Worm (Caenorhabditis elegans): ENCODE measurements around the gene F53A2.9.

F53A2.9 gene

DNA sequence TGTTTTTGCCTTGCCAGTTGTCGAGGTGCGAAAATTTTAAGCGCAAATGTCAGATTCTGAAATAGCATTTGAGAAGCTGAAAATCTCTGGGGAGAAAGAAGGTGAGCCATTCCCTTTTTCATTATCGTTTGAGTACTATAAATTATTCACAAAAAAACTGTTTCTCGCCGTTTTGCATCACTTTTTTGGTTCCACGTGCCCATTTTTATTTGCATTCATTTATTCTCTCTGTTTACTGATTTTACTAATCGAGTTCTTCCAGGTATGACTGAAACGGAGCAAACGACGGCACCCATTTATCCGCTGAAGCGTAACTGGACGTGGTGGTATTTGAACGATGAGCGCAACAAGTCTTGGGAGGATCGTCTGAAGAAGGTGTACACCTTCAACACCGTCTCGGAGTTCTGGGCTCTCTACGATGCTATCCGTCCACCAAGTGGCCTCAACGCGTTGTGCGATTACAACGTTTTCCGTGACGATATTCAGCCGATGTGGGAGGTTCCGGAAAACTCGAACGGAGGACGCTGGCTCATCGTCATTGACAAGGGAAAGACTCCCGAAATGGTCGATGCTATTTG, 15.5 kb downstream of the F53A2.9 start:
- TF ChIP-seq aly-2 (tag; optimal IDR thresholded peaks at IDR 0.05): no peak
- 0 out of 2 replicates have a peak, but pooled peaks have one; percentile 14 for TF ChIP-seq dmd-8 (GFP tag; IDR thresholded peaks at IDR 0.05)
- no peak for TF ChIP-seq hlh-11 (tag; optimal IDR thresholded peaks at IDR 0.05)
- no peak for TF ChIP-seq nhr-237 (tag; optimal IDR thresholded peaks at IDR 0.05)
- no peak for TF ChIP-seq zip-2 (tag; optimal IDR thresholded peaks at IDR 0.05)
- TF ChIP-seq mdl-1 (tag; optimal IDR thresholded peaks at IDR 0.05): no peak
- TF ChIP-seq snpc-1.2 (GFP tag; IDR thresholded peaks at IDR 0.05): peak; percentile 14; the same call in 1 of the 2 replicates
- peak; percentile 61 for TF ChIP-seq aha-1 (tag)
- TF ChIP-seq pha-4 (GFP tag; IDR thresholded peaks at IDR 0.05): no peak
- no peak for TF ChIP-seq pha-4 (tag; optimal IDR thresholded peaks at IDR 0.05)
- TF ChIP-seq set-16 (GFP tag; IDR thresholded peaks at IDR 0.05): 0 out of 2 replicates have a peak, but pooled peaks have one; percentile 4
- TF ChIP-seq Y105C5A.15 (GFP tag; IDR thresholded peaks at IDR 0.05): peak; percentile 67; the same call in 1 of the 2 replicates

DNA sequence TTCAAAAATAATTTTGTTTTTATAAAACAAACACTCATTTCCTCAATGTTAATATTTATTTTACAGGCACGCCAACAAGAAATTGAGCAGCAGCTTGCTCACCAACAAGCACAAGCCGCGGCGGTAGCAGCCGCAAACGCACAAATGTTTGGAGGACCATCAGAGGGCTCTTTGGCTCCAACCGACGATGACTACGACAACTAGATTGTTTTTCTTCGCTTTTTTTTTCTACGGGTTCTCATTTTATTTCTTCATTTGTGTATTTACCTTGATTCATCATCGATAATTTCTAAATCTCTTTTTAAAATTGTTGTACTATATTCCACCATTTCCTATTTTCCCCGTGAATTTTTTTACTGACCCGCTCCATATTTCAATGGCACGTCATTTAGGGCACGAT, 16.0 kb downstream of the F53A2.9 start, which contains the start of gene ife-1:
ife-1 (plus strand) TSS at position 301 of the 400 bp plus-strand sequence.
- TF ChIP-seq F10B5.3 (tag; optimal IDR thresholded peaks at IDR 0.05): no peak
- no peak for TF ChIP-seq F26F4.8 (GFP tag; conservative IDR thresholded peaks at IDR 0.05)
- no peak for TF ChIP-seq duxl-1 (tag; optimal IDR thresholded peaks at IDR 0.05; ENCODE audit: poor library complexity)
- TF ChIP-seq lin-15B (tag; optimal IDR thresholded peaks at IDR 0.05): no peak
- TF ChIP-seq zag-1 (tag; optimal IDR thresholded peaks at IDR 0.05): no peak
- no peak for TF ChIP-seq madf-9 (GFP tag; conservative IDR thresholded peaks at IDR 0.05)
- TF ChIP-seq fkh-10 (GFP tag; optimal IDR thresholded peaks at IDR 0.05): no peak
- TF ChIP-seq nhr-25 (tag; optimal IDR thresholded peaks at IDR 0.05; ENCODE audit: borderline replicate concordance, insufficient read depth): no peak
- no peak for TF ChIP-seq php-3 (GFP tag; IDR thresholded peaks at IDR 0.05)
- TF ChIP-seq lin-29 (GFP tag; IDR thresholded peaks at IDR 0.05): no peak
- TF ChIP-seq daf-16 (GFP tag; optimal IDR thresholded peaks at IDR 0.05): no peak
- TF ChIP-seq daf-16 (tag; optimal IDR thresholded peaks at IDR 0.05): no peak
- TF ChIP-seq nhr-42 (GFP tag; IDR thresholded peaks at IDR 0.05): no peak
- no peak for TF ChIP-seq lin-39 (tag; optimal IDR thresholded peaks at IDR 0.05)
- no peak for TF ChIP-seq Y48G9A.11 (GFP tag; IDR thresholded peaks at IDR 0.05)
- no peak for TF ChIP-seq dmd-6 (GFP tag; IDR thresholded peaks at IDR 0.05)
- TF ChIP-seq F37D6.2 (tag; optimal IDR thresholded peaks at IDR 0.05): no peak
- no peak for TF ChIP-seq mes-2 (tag; optimal IDR thresholded peaks at IDR 0.05; ENCODE audit: poor library complexity, severe bottlenecking)
- no peak for TF ChIP-seq gei-8 (GFP tag; optimal IDR thresholded peaks at IDR 0.05)
- no peak for TF ChIP-seq nhr-28 (tag; optimal IDR thresholded peaks at IDR 0.05)
- TF ChIP-seq pha-4 (GFP tag; IDR thresholded peaks at IDR 0.05): no peak
- TF ChIP-seq pha-4 (tag; optimal IDR thresholded peaks at IDR 0.05): no peak

DNA sequence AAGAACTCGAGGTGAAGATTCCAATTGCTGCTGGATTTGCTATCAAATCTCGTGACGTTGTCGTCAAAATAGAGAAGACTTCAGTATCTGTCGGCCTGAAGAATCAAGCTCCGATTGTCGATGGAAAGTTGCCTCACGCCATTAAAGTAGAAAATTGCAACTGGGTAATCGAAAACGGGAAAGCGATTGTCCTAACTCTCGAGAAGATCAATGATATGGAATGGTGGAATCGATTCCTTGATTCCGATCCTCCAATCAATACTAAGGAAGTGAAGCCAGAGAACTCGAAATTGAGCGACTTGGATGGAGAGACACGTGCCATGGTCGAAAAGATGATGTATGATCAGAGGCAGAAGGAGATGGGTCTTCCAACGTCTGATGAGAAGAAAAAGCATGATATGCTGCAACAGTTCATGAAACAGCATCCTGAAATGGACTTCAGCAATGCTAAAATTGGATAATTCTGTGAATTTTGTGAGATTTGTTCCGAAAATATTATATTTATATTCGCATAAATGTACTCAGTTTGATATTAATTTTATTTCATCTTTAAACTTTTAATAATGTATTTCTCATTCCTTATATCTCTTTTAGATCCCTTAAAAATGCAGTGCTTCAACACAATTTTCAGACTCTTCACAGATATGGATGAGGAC, 16.9 kb downstream of the F53A2.9 start, which contains the start of gene dro-1:
dro-1 (plus strand) TSS at position 606 of the 656 bp plus-strand sequence.
- no peak for TF ChIP-seq daf-19 (GFP tag; conservative IDR thresholded peaks at IDR 0.05)
- TF ChIP-seq nhr-28 (tag; optimal IDR thresholded peaks at IDR 0.05): no peak
- TF ChIP-seq unc-62 (GFP tag; optimal IDR thresholded peaks at IDR 0.05 in 1 of 2): peak in 1 of 2 experiments; percentile 93
- no peak for TF ChIP-seq unc-62 (tag; optimal IDR thresholded peaks at IDR 0.05)

DNA sequence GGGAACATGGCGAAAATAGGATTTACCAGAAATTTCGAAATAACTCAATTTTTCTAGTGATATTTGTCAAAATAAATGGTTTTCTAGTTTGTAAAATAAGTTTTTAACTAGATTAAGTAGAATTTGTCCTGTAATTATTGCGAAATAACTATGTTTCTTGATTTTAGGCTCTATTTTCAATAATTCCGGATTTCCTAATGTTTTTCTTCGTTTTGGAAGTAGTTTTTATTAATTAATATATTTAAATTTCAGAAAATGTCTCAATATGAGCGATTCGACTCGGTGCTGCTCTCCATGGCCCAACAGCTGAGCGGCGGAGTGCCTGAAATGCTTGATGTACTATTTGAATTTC, 17.9 kb downstream of the F53A2.9 start, which contains the start of gene nud-1:
nud-1 (plus strand) TSS at position 253 of the 352 bp plus-strand sequence.
- TF ChIP-seq aly-2 (tag; optimal IDR thresholded peaks at IDR 0.05): no peak
- no peak for TF ChIP-seq spr-3 (GFP tag; optimal IDR thresholded peaks at IDR 0.05)
- no peak for TF ChIP-seq lir-3 (tag; optimal IDR thresholded peaks at IDR 0.05)
- no peak for TF ChIP-seq F49E8.2 (tag; optimal IDR thresholded peaks at IDR 0.05; ENCODE audit: borderline replicate concordance)
- no peak for TF ChIP-seq arid-1 (GFP tag; conservative IDR thresholded peaks at IDR 0.05)
- no peak for TF ChIP-seq fos-1 (tag; optimal IDR thresholded peaks at IDR 0.05)
- no peak for TF ChIP-seq egl-27 (tag; optimal IDR thresholded peaks at IDR 0.05)
- no peak for TF ChIP-seq tag-97 (GFP tag; IDR thresholded peaks at IDR 0.05)
- TF ChIP-seq lin-1 (GFP tag; IDR thresholded peaks at IDR 0.05): no peak
- no peak for TF ChIP-seq madf-9 (GFP tag; conservative IDR thresholded peaks at IDR 0.05)
- TF ChIP-seq hmg-1.1 (GFP tag; IDR thresholded peaks at IDR 0.05): no peak
- TF ChIP-seq egl-43 (GFP tag; IDR thresholded peaks at IDR 0.05): no peak
- TF ChIP-seq rbr-2 (tag; optimal IDR thresholded peaks at IDR 0.05): no peak
- no peak for TF ChIP-seq vab-7 (GFP tag; IDR thresholded peaks at IDR 0.05)
